Worm (Caenorhabditis elegans) whole organism, young adult: ENCODE data around the gene chil-8.

Experiments
- D2030.7 ChIP-seq: fragments of 200-800 bp; sonication (Bioruptor generic); IDR thresholded peaks from 2 replicates; pipeline ENCODE4 v1.3.6; 2022; ENCODE audit warnings: missing genetic modification reagents, missing genetic modification characterization, missing compliant biosample characterization
- K11D2.4 ChIP-seq: fragments of 200-800 bp; sonication (Bioruptor generic); IDR thresholded peaks from 2 replicates; pipeline ENCODE4 v1.3.6; 2022; ENCODE audit warnings: missing genetic modification reagents, missing genetic modification characterization, missing compliant biosample characterization
- T07F8.4 ChIP-seq: sonication (generic microtip); optimal IDR thresholded peaks from 2 replicates; lab custom pipeline; 2016; ENCODE audit warnings: mild to moderate bottlenecking, missing genetic modification characterization, moderate library complexity, missing compliant biosample characterization
- T26A5.8 ChIP-seq: sonication (generic microtip); optimal IDR thresholded peaks from 2 replicates; lab custom pipeline; 2016; ENCODE audit warnings: missing genetic modification characterization, missing compliant biosample characterization
- Y53G8AR.9 ChIP-seq: fragments of 200-800 bp; sonication (Bioruptor generic); conservative IDR thresholded peaks from 2 replicates; pipeline ENCODE4 v1.3.6; 2022; ENCODE audit warnings: missing genetic modification reagents, missing genetic modification characterization, missing compliant biosample characterization
- Y79H2A.3 ChIP-seq: fragments of 200-800 bp; sonication (Bioruptor generic); conservative IDR thresholded peaks from 2 replicates; pipeline ENCODE4 v1.3.6; 2022; ENCODE audit warnings: missing genetic modification reagents, missing genetic modification characterization, missing compliant biosample characterization
- akir-1 ChIP-seq: fragments of 200-800 bp; sonication (Bioruptor generic); optimal IDR thresholded peaks from 2 replicates; lab custom pipeline; 2018; ENCODE audit warnings: mild to moderate bottlenecking, missing genetic modification characterization, moderate library complexity, missing compliant biosample characterization
- aptf-3 ChIP-seq: fragments of 200-800 bp; sonication (Bioruptor generic); IDR thresholded peaks from 2 replicates; pipeline ENCODE4 v1.3.6; 2022; ENCODE audit warnings: missing genetic modification characterization, missing compliant biosample characterization
- atf-7 ChIP-seq: sonication (generic microtip); optimal IDR thresholded peaks from 2 replicates; lab custom pipeline; 2017; ENCODE audit warnings: mild to moderate bottlenecking, missing genetic modification characterization, missing compliant biosample characterization
- athp-1 ChIP-seq: sonication (generic microtip); optimal IDR thresholded peaks from 2 replicates; lab custom pipeline; 2017; ENCODE audit warnings: mild to moderate bottlenecking, missing genetic modification characterization, missing compliant biosample characterization
- bed-1 ChIP-seq: fragments of 200-800 bp; sonication (Bioruptor generic); IDR thresholded peaks from 2 replicates; pipeline ENCODE4 v1.3.6; 2022; ENCODE audit warnings: missing genetic modification reagents, missing genetic modification characterization, missing compliant biosample characterization
- cebp-2 ChIP-seq: fragments of 200-800 bp; sonication (Bioruptor generic); IDR thresholded peaks from 2 replicates; pipeline ENCODE4 v1.3.6; 2022; ENCODE audit warnings: missing genetic modification characterization, missing compliant biosample characterization
- die-1 ChIP-seq: sonication (generic microtip); optimal IDR thresholded peaks from 2 replicates; lab custom pipeline; 2016; ENCODE audit warnings: missing genotype, mild to moderate bottlenecking, missing genetic modification characterization, missing compliant biosample characterization
- efl-1 ChIP-seq: fragments of 150-350 bp; optimal IDR thresholded peaks from 2 replicates; lab custom pipeline; 2014; ENCODE audit warnings: missing biosample characterization, missing genetic modification reagents, missing genetic modification characterization
- him-1 ChIP-seq: sonication (generic microtip); optimal IDR thresholded peaks from 2 replicates; lab custom pipeline; 2016; ENCODE audit warnings: missing genotype, missing genetic modification reagents, missing genetic modification characterization, missing compliant biosample characterization
- let-526 ChIP-seq: fragments of 200-800 bp; sonication (Bioruptor generic); IDR thresholded peaks from 2 replicates; pipeline ENCODE4 v1.3.6; 2022; ENCODE audit warnings: missing genetic modification reagents, missing genetic modification characterization, missing compliant biosample characterization
- let-607 ChIP-seq, 2 experiments: fragments of 200-800 bp in 1 of 2; sonication (Bioruptor generic) in 1 of 2; sonication (generic microtip) in 1 of 2; optimal IDR thresholded peaks; 2 replicates each; lab custom pipeline; 2016 to 2018; ENCODE audit warnings: mild to moderate bottlenecking in 2 of 2, missing compliant biosample characterization in 2 of 2, missing genetic modification characterization in 2 of 2, moderate library complexity in 2 of 2, missing genotype in 1 of 2
- nfyb-1 ChIP-seq: fragments of 200-800 bp; sonication (Bioruptor generic); IDR thresholded peaks from 2 replicates; pipeline ENCODE4 v1.3.6; 2022; ENCODE audit warnings: missing genetic modification reagents, missing genetic modification characterization, missing compliant biosample characterization
- nhr-120 ChIP-seq: fragments of 200-800 bp; sonication (Bioruptor generic); IDR thresholded peaks from 2 replicates; pipeline ENCODE4 v1.3.6; 2022; ENCODE audit warnings: missing genetic modification characterization, missing compliant biosample characterization
- nhr-90 ChIP-seq: sonication (generic microtip); optimal IDR thresholded peaks from 2 replicates; lab custom pipeline; 2016; ENCODE audit warnings: missing genotype, mild to moderate bottlenecking, missing genetic modification characterization, missing compliant biosample characterization
- rcor-1 ChIP-seq: fragments of 200-800 bp; sonication (Bioruptor generic); IDR thresholded peaks from 2 replicates; pipeline ENCODE4 v1.3.6; 2022; ENCODE audit warnings: missing genetic modification reagents, missing genetic modification characterization, missing compliant biosample characterization
- sptf-2 ChIP-seq: fragments of 200-800 bp; sonication (Bioruptor generic); optimal IDR thresholded peaks from 2 replicates; lab custom pipeline; 2018; ENCODE audit warnings: mild to moderate bottlenecking, missing genetic modification characterization, missing compliant biosample characterization
- tbp1 ChIP-seq: fragments of 200-800 bp; sonication (Bioruptor generic); optimal IDR thresholded peaks from 2 replicates; lab custom pipeline; 2018; ENCODE audit warnings: mild to moderate bottlenecking, missing genetic modification characterization, missing compliant biosample characterization
- tbx-9 ChIP-seq: sonication (generic microtip); optimal IDR thresholded peaks from 2 replicates; lab custom pipeline; 2016; ENCODE audit warnings: borderline replicate concordance, missing genetic modification characterization, inconsistent platforms, missing compliant biosample characterization
- unc-130 ChIP-seq: sonication (generic microtip); optimal IDR thresholded peaks from 2 replicates; lab custom pipeline; 2016; ENCODE audit warnings: missing genetic modification reagents, missing genetic modification characterization, missing compliant biosample characterization
- xnd-1 ChIP-seq: sonication (generic microtip); optimal IDR thresholded peaks from 2 replicates; lab custom pipeline; 2016; ENCODE audit warnings: missing genotype, missing genetic modification reagents, missing genetic modification characterization, missing compliant biosample characterization
- zfh-2 ChIP-seq: fragments of 200-800 bp; sonication (Bioruptor generic); conservative IDR thresholded peaks from 2 replicates; pipeline ENCODE4 v1.3.6; 2022; ENCODE audit warnings: missing genetic modification reagents, missing genetic modification characterization, missing compliant biosample characterization
- ztf-25 ChIP-seq: fragments of 200-800 bp; sonication (Bioruptor generic); IDR thresholded peaks from 2 replicates; pipeline ENCODE4 v1.3.6; 2022; ENCODE audit warnings: missing genetic modification reagents, missing genetic modification characterization, missing compliant biosample characterization
- ztf-3 ChIP-seq: fragments of 200-800 bp; sonication (Bioruptor generic); optimal IDR thresholded peaks from 2 replicates; lab custom pipeline; 2018; ENCODE audit warnings: mild to moderate bottlenecking, missing genetic modification characterization, missing compliant biosample characterization

Gene chil-8

ce11 chrII:9828502-9828901 is 44.4 kb downstream of the chil-8 start:
- TF ChIP-seq T07F8.4 (tag; lab: Kevin White, UChicago) (no peak), K11D2.4 (no peak), Y53G8AR.9 (GFP tag; lab: Robert Waterston, UW) (no peak), die-1 (tag; lab: Kevin White, UChicago) (no peak), xnd-1 (no peak), T26A5.8 (tag; lab: Kevin White, UChicago) (no peak), aptf-3 (no peak), D2030.7 (no peak), sptf-2 (GFP tag; lab: Kevin White, UChicago) (no peak), Y79H2A.3 (no peak), cebp-2 (GFP tag; lab: Robert Waterston, UW) (no peak), atf-7 (no peak), him-1 (tag; lab: Kevin White, UChicago) (no peak), ztf-25 (GFP tag; lab: Robert Waterston, UW) (no peak), rcor-1 (GFP tag; lab: Robert Waterston, UW) (no peak), tbp1 (GFP tag; lab: Kevin White, UChicago) (no peak), nfyb-1 (GFP tag; lab: Robert Waterston, UW) (no peak), unc-130 (no peak), nhr-90 (tag; lab: Kevin White, UChicago) (no peak)

ce11 chrII:9827852-9828251 is 45.0 kb downstream of the chil-8 start, which contains the start of gene eyg-1:
Gene eyg-1, minus strand, starts transcription at chrII:9827952.
- no peak for TF ChIP-seq athp-1 (tag; lab: Kevin White, UChicago)
- no peak for TF ChIP-seq efl-1
- TF ChIP-seq nhr-120, result no peak
- TF ChIP-seq tbx-9 (tag; lab: Kevin White, UChicago), result no peak
- TF ChIP-seq bed-1 (GFP tag; lab: Robert Waterston, UW), result no peak
- no peak for TF ChIP-seq xnd-1
- no peak for TF ChIP-seq D2030.7
- no peak for TF ChIP-seq zfh-2 (GFP tag; lab: Robert Waterston, UW)
- no peak for TF ChIP-seq akir-1 (GFP tag; lab: Kevin White, UChicago)
- TF ChIP-seq let-607 (tag; optimal IDR thresholded peaks at IDR 0.05; lab: Kevin White, UChicago), result no peak
- TF ChIP-seq ztf-3 (GFP tag; lab: Kevin White, UChicago), result no peak
- TF ChIP-seq nhr-90 (tag; lab: Kevin White, UChicago), result no peak

ce11 chrII:9826946-9827345 is 45.9 kb downstream of the chil-8 start:
- TF ChIP-seq let-526 (GFP tag; lab: Robert Waterston, UW), result no peak
- 0 out of 2 replicates have a peak, but pooled peaks have one; percentile 16 for TF ChIP-seq zfh-2 (GFP tag; lab: Robert Waterston, UW)
- TF ChIP-seq, all 124 proteins: peak for 1
